Fruit fly (Drosophila melanogaster): ENCODE measurements around the gene beat-IV.

Gene beat-IV

DNA sequence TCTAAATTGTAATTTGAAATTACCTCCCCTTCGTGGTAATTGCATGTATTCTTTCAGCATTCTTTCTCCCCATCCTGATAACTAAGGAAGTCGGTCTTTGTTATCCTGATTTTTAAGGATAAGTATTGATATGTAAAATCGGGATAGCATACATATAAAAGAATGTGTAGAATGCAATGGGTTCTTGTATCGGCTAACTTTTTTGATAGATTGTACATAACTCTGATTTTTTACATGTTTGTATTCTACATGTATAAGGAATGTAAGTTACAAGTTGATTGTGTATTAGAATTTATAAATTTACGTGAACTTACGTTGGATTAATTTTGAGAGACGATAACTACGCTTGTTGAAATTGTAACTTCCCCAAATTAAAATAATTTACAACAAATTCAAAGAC, 34.9 kb upstream of the beat-IV start (continued):
- TF ChIP-seq D19B (GFP tag; optimal IDR thresholded peaks at IDR 0.05) (no peak), wor (GFP tag; IDR thresholded peaks at IDR 0.05) (no peak), CoRest (tag; optimal IDR thresholded peaks at IDR 0.05) (peak; percentile 3), pzg (GFP tag; optimal IDR thresholded peaks at IDR 0.05) (no peak), CG7786 (GFP tag; optimal IDR thresholded peaks at IDR 0.05) (no peak), stwl (tag; optimal IDR thresholded peaks at IDR 0.05) (peak; percentile 40), CG14860 (GFP tag; IDR thresholded peaks at IDR 0.05; ENCODE audit: partially characterized antibody) (peak; percentile 46; the same call in 1 of the 3 replicates), amos (GFP tag; IDR thresholded peaks at IDR 0.05; ENCODE audit: partially characterized antibody) (peak; percentile 68), gfzf (GFP tag; optimal IDR thresholded peaks at IDR 0.05) (no peak), gce (GFP tag; IDR thresholded peaks at IDR 0.05) (no peak), gsb-n (tag; optimal IDR thresholded peaks at IDR 0.05) (no peak), Spps (tag; optimal IDR thresholded peaks at IDR 0.05) (no peak), CG14965 (GFP tag; optimal IDR thresholded peaks at IDR 0.05; ENCODE audit: borderline replicate concordance) (no peak), Lhr (GFP tag; optimal IDR thresholded peaks at IDR 0.05) (peak; percentile 7), CG34422 (GFP tag; IDR thresholded peaks at IDR 0.05) (no peak), Dek (tag; optimal IDR thresholded peaks at IDR 0.05) (peak; percentile 5), CTCF (GFP tag; optimal IDR thresholded peaks at IDR 0.05) (peak; percentile 81), inv (GFP tag; IDR thresholded peaks at IDR 0.05; ENCODE audit: partially characterized antibody) (peak; percentile 42; the same call in 1 of the 2 replicates), sr (GFP tag; IDR thresholded peaks at IDR 0.05) (no peak), aop (GFP tag; IDR thresholded peaks at IDR 0.05) (no peak), Hr3 (GFP tag; optimal IDR thresholded peaks at IDR 0.05) (no peak), CG6654 (GFP tag; optimal IDR thresholded peaks at IDR 0.05) (no peak), CG8281 (tag; optimal IDR thresholded peaks at IDR 0.05) (no peak)

DNA sequence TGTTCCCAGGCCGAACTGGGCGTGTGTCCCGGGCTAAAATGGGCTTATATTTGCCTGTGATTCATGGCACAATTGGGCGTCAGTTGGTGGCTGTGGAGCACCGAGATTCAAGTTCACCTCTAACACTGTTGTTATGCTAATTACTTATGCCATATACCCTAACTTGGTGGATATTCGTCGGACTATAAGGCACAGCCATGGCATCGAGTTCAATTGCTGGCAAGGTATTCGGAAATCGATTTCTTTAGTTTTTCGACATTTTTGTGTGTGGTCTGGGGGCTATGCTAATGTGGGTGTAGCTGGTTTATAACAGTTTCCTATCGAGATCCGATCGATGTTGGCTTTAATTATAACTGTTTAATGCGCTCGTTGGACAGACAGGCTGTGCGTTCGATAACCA, 31.1 kb upstream of the beat-IV start:
- TF ChIP-seq Trl (optimal IDR thresholded peaks at IDR 0.05) (no peak), Trl (GFP tag; optimal IDR thresholded peaks at IDR 0.05) (peak; percentile 23), Sry-β (GFP tag; optimal IDR thresholded peaks at IDR 0.05) (no peak), CG1602 (GFP tag; optimal IDR thresholded peaks at IDR 0.05) (no peak), Atf3 (GFP tag; optimal IDR thresholded peaks at IDR 0.05) (no peak), Nf-YB (GFP tag; optimal IDR thresholded peaks at IDR 0.05) (no peak), CG11695 (GFP tag; IDR thresholded peaks at IDR 0.05) (no peak), NC2β (GFP tag; optimal IDR thresholded peaks at IDR 0.05) (no peak), YL-1 (GFP tag; optimal IDR thresholded peaks at IDR 0.05) (no peak), br (optimal IDR thresholded peaks at IDR 0.05) (no peak), trem (tag; optimal IDR thresholded peaks at IDR 0.05) (no peak), Xrp1 (GFP tag; IDR thresholded peaks at IDR 0.05) (no peak), Doc2 (GFP tag; IDR thresholded peaks at IDR 0.05) (no peak), Hmx (GFP tag; optimal IDR thresholded peaks at IDR 0.05) (no peak), da (GFP tag; optimal IDR thresholded peaks at IDR 0.05) (no peak), Jarid2 (GFP tag; optimal IDR thresholded peaks at IDR 0.05) (no peak), exex (tag; optimal IDR thresholded peaks at IDR 0.05) (no peak), pfk (GFP tag; optimal IDR thresholded peaks at IDR 0.05) (no peak), CoRest (tag; optimal IDR thresholded peaks at IDR 0.05) (no peak), bbx (GFP tag; IDR thresholded peaks at IDR 0.05; ENCODE audit: partially characterized antibody) (no peak), ewg (GFP tag; optimal IDR thresholded peaks at IDR 0.05) (no peak), CG12155 (GFP tag; optimal IDR thresholded peaks at IDR 0.05) (no peak), vnd (GFP tag; IDR thresholded peaks at IDR 0.05; ENCODE audit: partially characterized antibody) (no peak), Sox102F (GFP tag; optimal IDR thresholded peaks at IDR 0.05) (peak; percentile 19), lab (GFP tag; optimal IDR thresholded peaks at IDR 0.05) (peak; percentile 29), gcm2 (GFP tag; optimal IDR thresholded peaks at IDR 0.05) (no peak), otp (GFP tag; IDR thresholded peaks at IDR 0.05) (no peak), bsh (GFP tag; optimal IDR thresholded peaks at IDR 0.05) (no peak), onecut (GFP tag; IDR thresholded peaks at IDR 0.05) (peak; percentile 65), Aef1 (GFP tag; IDR thresholded peaks at IDR 0.05) (no peak), pb (GFP tag; optimal IDR thresholded peaks at IDR 0.05) (peak; percentile 28)

Measured in whole organism, embryonic.